Fruit fly (Drosophila melanogaster) ovary, adult (tissue): ENCODE data around the gene CG31800.

Source experiments
- CG17801 ChIP-seq: fragments of 200-800 bp; optimal IDR thresholded peaks from 2 replicates; lab custom pipeline; 2019; ENCODE audit warnings: missing biosample characterization, mild to moderate bottlenecking, missing genetic modification characterization, moderate library complexity; ENCODE audit not compliant: partially characterized antibody

Gene CG31800

dm6 chr2L:19021278-19022220 is 12.8 kb downstream of the CG31800 start:
- no peak for TF ChIP-seq CG17801 (GFP tag; lab: Kevin White, UChicago)

dm6 chr2L:19019640-19020039 is 14.7 kb downstream of the CG31800 start:
- TF ChIP-seq CG17801 (GFP tag; lab: Kevin White, UChicago), result no peak

- TF ChIP-seq CG17801 (GFP tag; lab: Kevin White, UChicago), result no peak
Observed at dm6 chr2L:19019160-19019592, 15.2 kb downstream of the CG31800 start.

- TF ChIP-seq CG17801 (GFP tag; lab: Kevin White, UChicago), result no peak
Observed at dm6 chr2L:19018266-19018665, 16.1 kb downstream of the CG31800 start.

dm6 chr2L:19017060-19017459 is 17.3 kb downstream of the CG31800 start:
- TF ChIP-seq CG17801 (GFP tag; lab: Kevin White, UChicago), result no peak

dm6 chr2L:19015628-19016027 is 18.7 kb downstream of the CG31800 start:
- no peak for TF ChIP-seq CG17801 (GFP tag; lab: Kevin White, UChicago)

- TF ChIP-seq CG17801 (GFP tag; lab: Kevin White, UChicago), result no peak
Observed at dm6 chr2L:19014881-19015366, 19.5 kb downstream of the CG31800 start.

dm6 chr2L:19014032-19014880 is 20.1 kb downstream of the CG31800 start:
- TF ChIP-seq CG17801 (GFP tag; lab: Kevin White, UChicago), result no peak

- no peak for TF ChIP-seq CG17801 (GFP tag; lab: Kevin White, UChicago)
Observed at dm6 chr2L:19012776-19013328, 21.5 kb downstream of the CG31800 start.

dm6 chr2L:19011895-19012645 is 22.3 kb downstream of the CG31800 start:
- TF ChIP-seq CG17801 (GFP tag; lab: Kevin White, UChicago), result no peak

dm6 chr2L:19010566-19010965 is 23.8 kb downstream of the CG31800 start, which contains the start of gene robl37BC:
Gene robl37BC, plus strand, starts transcription at chr2L:19010866.
- TF ChIP-seq CG17801 (GFP tag; lab: Kevin White, UChicago), result no peak

- TF ChIP-seq CG17801 (GFP tag; lab: Kevin White, UChicago), result no peak
Observed at dm6 chr2L:19010037-19010436, 24.3 kb downstream of the CG31800 start.

- TF ChIP-seq CG17801 (GFP tag; lab: Kevin White, UChicago), result peak; percentile 85
Observed at dm6 chr2L:19009130-19009529, 25.2 kb downstream of the CG31800 start, which contains the start of gene RpL30. Gene RpL30, minus strand, starts transcription at chr2L:19009306.

- TF ChIP-seq CG17801 (GFP tag; lab: Kevin White, UChicago), result peak; percentile 73
Observed at dm6 chr2L:19002959-19003371, 31.4 kb downstream of the CG31800 start, which contains the start of gene CG31793. Gene CG31793, plus strand, starts transcription at chr2L:19003367.
